Worm (Caenorhabditis elegans) whole organism, mixed stage, embryonic: Measurements from ENCODE around the gene C18H7.4.

ENCODE experiments used
- M03D4.4 ChIP-seq: sonication (generic microtip); optimal IDR thresholded peaks from 2 replicates; lab custom pipeline; 2017; ENCODE audit warnings: mild to moderate bottlenecking, missing genetic modification characterization, missing compliant biosample characterization
- bed-3 ChIP-seq: fragments of 200-800 bp; sonication (Bioruptor generic); optimal IDR thresholded peaks from 3 replicates; lab custom pipeline; 2018; ENCODE audit warnings: mild to moderate bottlenecking, missing genetic modification characterization, moderate library complexity, missing compliant biosample characterization
- ceh-39 ChIP-seq: fragments of 150-350 bp; optimal IDR thresholded peaks from 2 replicates; lab custom pipeline; 2014; ENCODE audit warnings: missing biosample characterization, missing genetic modification characterization
- ceh-43 ChIP-seq: fragments of 200-800 bp; sonication (Bioruptor generic); optimal IDR thresholded peaks from 2 replicates; lab custom pipeline; 2018; ENCODE audit warnings: mild to moderate bottlenecking, missing genetic modification characterization, moderate library complexity, missing compliant biosample characterization
- ceh-83 ChIP-seq: fragments of 200-800 bp; sonication (Bioruptor generic); optimal IDR thresholded peaks from 2 replicates; lab custom pipeline; 2018; ENCODE audit warnings: mild to moderate bottlenecking, missing genetic modification characterization, missing compliant biosample characterization
- ces-1 ChIP-seq: fragments of 150-350 bp; optimal IDR thresholded peaks from 2 replicates; lab custom pipeline; 2014; ENCODE audit warnings: missing biosample characterization, missing genetic modification reagents, missing genetic modification characterization
- cnd-1 ChIP-seq: fragments of 200-800 bp; sonication (Bioruptor generic); optimal IDR thresholded peaks from 2 replicates; lab custom pipeline; 2018; ENCODE audit warnings: mild to moderate bottlenecking, missing genetic modification characterization, missing compliant biosample characterization
- drap-1 ChIP-seq: fragments of 200-800 bp; sonication (Bioruptor generic); optimal IDR thresholded peaks from 3 replicates; lab custom pipeline; 2018; ENCODE audit warnings: mild to moderate bottlenecking, missing genetic modification characterization, missing compliant biosample characterization
- elt-1 ChIP-seq: sonication (generic microtip); optimal IDR thresholded peaks from 2 replicates; lab custom pipeline; 2017; ENCODE audit warnings: missing genetic modification characterization, mild to moderate bottlenecking, missing compliant biosample characterization, antibody characterized with exemption, moderate library complexity, borderline replicate concordance; ENCODE audit not compliant: insufficient read depth
- elt-3 ChIP-seq: fragments of 150-350 bp; optimal IDR thresholded peaks from 2 replicates; lab custom pipeline; 2014; ENCODE audit warnings: missing biosample characterization, missing genetic modification characterization
- flh-1 ChIP-seq: fragments of 200-800 bp; sonication (Bioruptor generic); optimal IDR thresholded peaks from 2 replicates; lab custom pipeline; 2018; ENCODE audit warnings: mild to moderate bottlenecking, missing genetic modification characterization, moderate library complexity, missing compliant biosample characterization
- ham-2 ChIP-seq: fragments of 200-800 bp; sonication (Bioruptor generic); optimal IDR thresholded peaks from 2 replicates; lab custom pipeline; 2018; ENCODE audit warnings: mild to moderate bottlenecking, missing genetic modification characterization, missing compliant biosample characterization
- hlh-1 ChIP-seq: fragments of 150-350 bp; optimal IDR thresholded peaks from 2 replicates; lab custom pipeline; 2014; ENCODE audit warnings: missing biosample characterization, missing genetic modification reagents, missing genetic modification characterization
- lin-13 ChIP-seq: fragments of 150-350 bp; optimal IDR thresholded peaks from 2 replicates; lab custom pipeline; 2014; ENCODE audit warnings: missing biosample characterization, missing genetic modification characterization
- lsy-2 ChIP-seq: fragments of 150-350 bp; optimal IDR thresholded peaks from 2 replicates; lab custom pipeline; 2014; ENCODE audit warnings: missing biosample characterization, missing genetic modification characterization
- mep-1 ChIP-seq: fragments of 150-350 bp; optimal IDR thresholded peaks from 2 replicates; lab custom pipeline; 2017; ENCODE audit warnings: missing biosample characterization, missing genetic modification reagents, missing genetic modification characterization, inconsistent platforms
- mls-2 ChIP-seq: sonication (generic microtip); optimal IDR thresholded peaks from 2 replicates; lab custom pipeline; 2016; ENCODE audit warnings: mild to moderate bottlenecking, missing genetic modification characterization, moderate library complexity, missing compliant biosample characterization
- nhr-12 ChIP-seq: fragments of 150-350 bp; optimal IDR thresholded peaks from 2 replicates; lab custom pipeline; 2014; ENCODE audit warnings: missing biosample characterization, missing genetic modification characterization
- nhr-2 ChIP-seq: fragments of 150-350 bp; optimal IDR thresholded peaks from 2 replicates; lab custom pipeline; 2014; ENCODE audit warnings: missing biosample characterization, missing genetic modification characterization
- nhr-28 ChIP-seq: fragments of 150-350 bp; optimal IDR thresholded peaks from 2 replicates; lab custom pipeline; 2014; ENCODE audit warnings: missing biosample characterization, missing genetic modification characterization
- nhr-76 ChIP-seq: sonication (generic microtip); optimal IDR thresholded peaks from 2 replicates; lab custom pipeline; 2017; ENCODE audit warnings: missing biosample characterization, missing genetic modification characterization
- pha-4 ChIP-seq: fragments of 150-350 bp; optimal IDR thresholded peaks from 2 replicates; lab custom pipeline; 2018; ENCODE audit warnings: missing biosample characterization, missing genetic modification reagents, missing genetic modification characterization
- sem-2 ChIP-seq: fragments of 200-800 bp; sonication (Bioruptor generic); optimal IDR thresholded peaks from 2 replicates; lab custom pipeline; 2018; ENCODE audit warnings: mild to moderate bottlenecking, missing genetic modification characterization, missing compliant biosample characterization
- sptf-1 ChIP-seq: sonication (generic microtip); optimal IDR thresholded peaks from 2 replicates; lab custom pipeline; 2017; ENCODE audit warnings: mild to moderate bottlenecking, missing genetic modification characterization, moderate library complexity, missing compliant biosample characterization
- unc-120 ChIP-seq: sonication (generic microtip); optimal IDR thresholded peaks from 2 replicates; lab custom pipeline; 2017; ENCODE audit warnings: missing genetic modification characterization, missing compliant biosample characterization; ENCODE audit not compliant: poor library complexity, severe bottlenecking
- unc-39 ChIP-seq: fragments of 150-350 bp; optimal IDR thresholded peaks from 2 replicates; lab custom pipeline; 2014; ENCODE audit warnings: missing biosample characterization, missing genetic modification characterization
- unc-62 ChIP-seq: fragments of 150-350 bp; optimal IDR thresholded peaks from 2 replicates; lab custom pipeline; 2014; ENCODE audit warnings: missing biosample characterization, missing genetic modification reagents, missing genetic modification characterization
- zip-8 ChIP-seq: fragments of 150-350 bp; optimal IDR thresholded peaks from 2 replicates; lab custom pipeline; 2014; ENCODE audit warnings: missing biosample characterization, missing genetic modification characterization
- ztf-11 ChIP-seq: fragments of 150-350 bp; optimal IDR thresholded peaks from 2 replicates; lab custom pipeline; 2014; ENCODE audit warnings: missing biosample characterization, missing genetic modification characterization

Gene C18H7.4

ce11 chrIV:630598-630997 is 37.5 kb downstream of the C18H7.4 start:
- TF ChIP-seq unc-120 (tag; lab: Kevin White, UChicago), result no peak
- no peak for TF ChIP-seq bed-3 (GFP tag; lab: Kevin White, UChicago)
- no peak for TF ChIP-seq M03D4.4
- TF ChIP-seq sptf-1, result no peak
- TF ChIP-seq pha-4 (tag; lab: Kevin White, UChicago), result no peak
- TF ChIP-seq ces-1 (GFP tag; lab: Kevin White, UChicago), result no peak
- no peak for TF ChIP-seq hlh-1 (tag; lab: Kevin White, UChicago)
- no peak for TF ChIP-seq nhr-28 (tag; lab: Kevin White, UChicago)
- no peak for TF ChIP-seq mep-1 (tag; lab: Kevin White, UChicago)
- no peak for TF ChIP-seq ceh-83 (GFP tag; lab: Kevin White, UChicago)
- no peak for TF ChIP-seq zip-8 (tag; lab: Kevin White, UChicago)
- TF ChIP-seq nhr-76 (tag; lab: Kevin White, UChicago), result no peak
- TF ChIP-seq mls-2, result no peak

- TF ChIP-seq nhr-2 (tag; lab: Kevin White, UChicago) (no peak), ceh-39 (tag; lab: Kevin White, UChicago) (no peak), flh-1 (GFP tag; lab: Kevin White, UChicago) (no peak), hlh-1 (tag; lab: Kevin White, UChicago) (no peak), ceh-83 (GFP tag; lab: Kevin White, UChicago) (no peak), nhr-28 (tag; lab: Kevin White, UChicago) (no peak), M03D4.4 (no peak), lsy-2 (tag; lab: Kevin White, UChicago) (no peak), unc-62 (no peak)
Observed at ce11 chrIV:631869-632268, 38.7 kb downstream of the C18H7.4 start.

DNA sequence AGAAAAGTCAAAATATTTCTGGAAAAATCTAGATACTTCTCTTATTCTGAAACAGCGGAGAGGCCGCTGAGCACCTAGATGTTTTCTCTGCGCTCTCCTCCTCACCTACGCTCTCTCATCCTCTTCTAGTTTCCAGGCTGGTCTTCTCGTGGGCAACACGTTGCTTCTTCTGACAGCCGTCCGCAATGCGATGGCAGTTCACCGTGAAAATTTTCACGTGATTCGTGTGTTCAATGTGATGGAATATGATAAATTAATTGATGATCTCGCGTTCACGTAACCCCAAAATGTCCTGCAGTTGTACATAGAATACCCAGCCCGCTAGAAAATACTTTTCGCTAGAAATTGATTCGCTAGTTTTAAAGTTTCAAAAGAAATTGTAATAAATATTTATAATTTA is 40.4 kb downstream of the C18H7.4 start:
- TF ChIP-seq mls-2 (no peak), elt-3 (tag; lab: Kevin White, UChicago) (no peak), flh-1 (GFP tag; lab: Kevin White, UChicago) (no peak), ztf-11 (tag; lab: Kevin White, UChicago) (no peak), zip-8 (tag; lab: Kevin White, UChicago) (no peak), M03D4.4 (no peak), ceh-43 (GFP tag; lab: Kevin White, UChicago) (no peak), ceh-39 (tag; lab: Kevin White, UChicago) (no peak), drap-1 (GFP tag; lab: Kevin White, UChicago) (no peak), nhr-76 (tag; lab: Kevin White, UChicago) (no peak), unc-120 (tag; lab: Kevin White, UChicago) (no peak), elt-1 (tag; lab: Kevin White, UChicago) (no peak), cnd-1 (tag; lab: Kevin White, UChicago) (no peak), nhr-12 (tag; lab: Kevin White, UChicago) (no peak)

- TF ChIP-seq unc-39 (tag; lab: Kevin White, UChicago) (no peak), ces-1 (GFP tag; lab: Kevin White, UChicago) (no peak), ceh-39 (tag; lab: Kevin White, UChicago) (no peak), lin-13 (tag; lab: Kevin White, UChicago) (no peak), ceh-83 (GFP tag; lab: Kevin White, UChicago) (no peak), ztf-11 (tag; lab: Kevin White, UChicago) (no peak), mls-2 (no peak), bed-3 (GFP tag; lab: Kevin White, UChicago) (no peak), hlh-1 (tag; lab: Kevin White, UChicago) (no peak), unc-120 (tag; lab: Kevin White, UChicago) (no peak), nhr-76 (tag; lab: Kevin White, UChicago) (no peak), elt-1 (tag; lab: Kevin White, UChicago) (no peak), sem-2 (GFP tag; lab: Kevin White, UChicago) (no peak), drap-1 (GFP tag; lab: Kevin White, UChicago) (no peak), mep-1 (tag; lab: Kevin White, UChicago) (no peak), unc-62 (no peak), ham-2 (no peak), lsy-2 (tag; lab: Kevin White, UChicago) (no peak), nhr-12 (tag; lab: Kevin White, UChicago) (no peak)
Observed at ce11 chrIV:639167-639566, 46.0 kb downstream of the C18H7.4 start.

DNA sequence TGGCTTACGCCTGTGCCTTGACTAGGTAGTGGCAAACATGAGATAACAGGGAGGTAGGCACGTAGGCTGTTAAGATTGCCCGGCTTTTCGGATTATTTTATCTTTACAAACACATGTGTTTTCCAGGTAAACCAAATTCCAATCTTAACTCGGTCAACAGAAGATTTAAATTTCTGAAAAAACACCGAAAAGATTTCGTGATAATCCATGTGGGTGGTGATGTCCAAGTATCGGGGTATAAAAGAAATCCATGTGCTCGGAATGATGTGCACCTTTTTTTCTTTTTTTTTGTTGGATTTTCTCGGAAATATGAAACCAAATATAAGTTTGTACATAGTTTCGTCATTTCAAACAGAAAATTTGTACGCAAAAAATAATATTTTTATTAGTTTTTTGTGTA is 50.4 kb downstream of the C18H7.4 start:
- TF ChIP-seq nhr-12 (tag; lab: Kevin White, UChicago) (no peak), sptf-1 (no peak)
- TF ChIP-seq, all 35 proteins: peak for 0
